Worm (Caenorhabditis elegans): ENCODE results near the gene C27F2.6.

Gene C27F2.6

ce11 chrIII:4962886-4963285, 17.4 kb downstream of the C27F2.6 start, which contains the start of gene C27F2.9 (continued):
- TF ChIP-seq F49E8.2 (tag; optimal IDR thresholded peaks at IDR 0.05; ENCODE audit: borderline replicate concordance) (peak; percentile 19), arid-1 (GFP tag; conservative IDR thresholded peaks at IDR 0.05) (peak; percentile 77; the same call in 1 of the 2 replicates), nhr-28 (tag; optimal IDR thresholded peaks at IDR 0.05) (no peak), unc-130 (GFP tag; optimal IDR thresholded peaks at IDR 0.05) (peak; percentile 59), mdt-29 (GFP tag; IDR thresholded peaks at IDR 0.05) (no peak), saeg-2 (GFP tag; IDR thresholded peaks at IDR 0.05) (no peak), tag-97 (GFP tag; IDR thresholded peaks at IDR 0.05) (no peak), R02D3.7 (tag; optimal IDR thresholded peaks at IDR 0.05) (no peak), mep-1 (tag; optimal IDR thresholded peaks at IDR 0.05) (peak; percentile 88), nhr-111 (GFP tag; optimal IDR thresholded peaks at IDR 0.05) (no peak), tra-1 (GFP tag; IDR thresholded peaks at IDR 0.05) (peak; percentile 54; the same call in 1 of the 2 replicates), egl-27 (tag; optimal IDR thresholded peaks at IDR 0.05) (no peak), spr-1 (tag; optimal IDR thresholded peaks at IDR 0.05) (peak; percentile 68), F26F4.8 (GFP tag; conservative IDR thresholded peaks at IDR 0.05) (no peak), nhr-48 (tag; optimal IDR thresholded peaks at IDR 0.05) (peak; percentile 54), lin-29 (GFP tag; IDR thresholded peaks at IDR 0.05) (no peak), snpc-1.2 (GFP tag; IDR thresholded peaks at IDR 0.05) (no peak), set-16 (GFP tag; IDR thresholded peaks at IDR 0.05) (no peak), zfp-3 (GFP tag; conservative IDR thresholded peaks at IDR 0.05) (0 out of 2 replicates have a peak, but pooled peaks have one; percentile 57), ctbp-1 (GFP tag; IDR thresholded peaks at IDR 0.05) (peak; percentile 32; the same call in 1 of the 2 replicates), fkh-10 (GFP tag; optimal IDR thresholded peaks at IDR 0.05) (peak; percentile 57), zip-2 (tag; optimal IDR thresholded peaks at IDR 0.05) (peak; percentile 31), ceh-32 (tag; optimal IDR thresholded peaks at IDR 0.05; ENCODE audit: poor library complexity) (no peak), hlh-11 (tag; optimal IDR thresholded peaks at IDR 0.05) (no peak), D1046.2 (GFP tag; IDR thresholded peaks at IDR 0.05) (no peak), jun-1 (tag; optimal IDR thresholded peaks at IDR 0.05) (no peak), lin-13 (GFP tag; optimal IDR thresholded peaks at IDR 0.05) (peak; percentile 61), rbr-2 (tag; optimal IDR thresholded peaks at IDR 0.05) (peak; percentile 82), lin-1 (GFP tag; IDR thresholded peaks at IDR 0.05) (no peak), ztf-11 (tag; optimal IDR thresholded peaks at IDR 0.05) (no peak), dmd-6 (GFP tag; IDR thresholded peaks at IDR 0.05) (peak; percentile 67), mdl-1 (tag; optimal IDR thresholded peaks at IDR 0.05) (peak in 1 of 2 experiments; percentile 2), daf-16 (GFP tag; optimal IDR thresholded peaks at IDR 0.05) (peak in 1 of 2 experiments; percentile 62), daf-16 (tag; optimal IDR thresholded peaks at IDR 0.05) (peak; percentile 75), ceh-20 (GFP tag; IDR thresholded peaks at IDR 0.05) (peak; percentile 77), dve-1 (tag; optimal IDR thresholded peaks at IDR 0.05; ENCODE audit: insufficient read depth) (peak; percentile 82), madf-5 (GFP tag; IDR thresholded peaks at IDR 0.05) (peak in 1 of 2 experiments; percentile 44; a peak in 1 of 4 replicates), spr-3 (GFP tag; optimal IDR thresholded peaks at IDR 0.05) (no peak), duxl-1 (tag; optimal IDR thresholded peaks at IDR 0.05; ENCODE audit: poor library complexity) (peak; percentile 82), sdz-12 (GFP tag; optimal IDR thresholded peaks at IDR 0.05) (no peak), T20F7.1 (GFP tag; optimal IDR thresholded peaks at IDR 0.05) (peak; percentile 83), attf-4 (tag; optimal IDR thresholded peaks at IDR 0.05) (no peak), dpl-1 (GFP tag; optimal IDR thresholded peaks at IDR 0.05) (peak; percentile 99), lin-38 (GFP tag; IDR thresholded peaks at IDR 0.05) (peak; percentile 89), hif-1 (tag; optimal IDR thresholded peaks at IDR 0.05) (peak; percentile 40 to 58), php-3 (GFP tag; IDR thresholded peaks at IDR 0.05) (no peak), nhr-11 (tag; optimal IDR thresholded peaks at IDR 0.05) (peak; percentile 84), ama-1 (optimal IDR thresholded peaks at IDR 0.05) (peak; percentile 22), unc-62 (GFP tag; optimal IDR thresholded peaks at IDR 0.05 in 1 of 2) (peak in 1 of 2 experiments; percentile 98), unc-62 (tag; optimal IDR thresholded peaks at IDR 0.05) (no peak), lsy-2 (tag; optimal IDR thresholded peaks at IDR 0.05) (peak; percentile 56 to 92)
